Fruit fly (Drosophila melanogaster) whole organism, embryonic: ENCODE data around the gene CG12024.
A peak's percentile ranks its signal among the peaks of the same experiment; 100 is the strongest.

Experiments used
- ATbp ChIP-seq: fragments of 200-800 bp; sonication (Bioruptor generic); optimal IDR thresholded peaks from 2 replicates; lab custom pipeline; 2017; ENCODE audit warnings: missing biosample characterization, mild to moderate bottlenecking, missing genetic modification characterization, missing genetic modification reagents
- Antp ChIP-seq: fragments of 200-800 bp; sonication (Bioruptor generic); optimal IDR thresholded peaks from 3 replicates; lab custom pipeline; 2016; ENCODE audit warnings: missing biosample characterization, missing genetic modification characterization
- Atf6 ChIP-seq: fragments of 200-800 bp; sonication (Bioruptor generic); IDR thresholded peaks from 2 replicates; pipeline ENCODE4 v1.3.6; 2022; ENCODE audit warnings: missing biosample characterization, missing genetic modification characterization
- CG11085 ChIP-seq: fragments of 200-800 bp; sonication (Bioruptor generic); IDR thresholded peaks from 2 replicates; pipeline ENCODE4 v1.3.6; 2022; ENCODE audit warnings: missing biosample characterization, missing genetic modification characterization
- CG11723 ChIP-seq: fragments of 200-800 bp; sonication (Bioruptor generic); optimal IDR thresholded peaks from 2 replicates; lab custom pipeline; 2017; ENCODE audit warnings: missing biosample characterization, mild to moderate bottlenecking, missing genetic modification characterization
- CG1647 ChIP-seq: fragments of 200-800 bp; sonication (Bioruptor generic); optimal IDR thresholded peaks from 3 replicates; lab custom pipeline; 2016; ENCODE audit warnings: missing biosample characterization, missing genetic modification characterization
- CG18599 ChIP-seq: fragments of 200-800 bp; sonication (Bioruptor generic); optimal IDR thresholded peaks from 3 replicates; lab custom pipeline; 2017; ENCODE audit warnings: missing biosample characterization, missing genetic modification characterization, mild to moderate bottlenecking, moderate library complexity, missing genetic modification reagents
- CG2199 ChIP-seq: fragments of 200-800 bp; sonication (Bioruptor generic); IDR thresholded peaks from 3 replicates; pipeline ENCODE4 v1.3.6; 2022; ENCODE audit warnings: missing biosample characterization, missing genetic modification characterization
- CG34224 ChIP-seq: fragments of 200-800 bp; sonication (Bioruptor generic); IDR thresholded peaks from 3 replicates; pipeline ENCODE4 v1.3.6; 2022; ENCODE audit warnings: missing biosample characterization, missing genetic modification characterization; ENCODE audit not compliant: partially characterized antibody
- CG4360 ChIP-seq: fragments of 200-800 bp; sonication (Bioruptor generic); IDR thresholded peaks from 2 replicates; pipeline ENCODE4 v1.3.6; 2022; ENCODE audit warnings: missing biosample characterization, missing genetic modification characterization
- CG4854 ChIP-seq: fragments of 200-800 bp; sonication (Bioruptor generic); optimal IDR thresholded peaks from 2 replicates; lab custom pipeline; 2016; ENCODE audit warnings: missing biosample characterization, missing genetic modification characterization, inconsistent platforms
- CG6254 ChIP-seq: fragments of 200-800 bp; sonication (Bioruptor generic); optimal IDR thresholded peaks from 3 replicates; lab custom pipeline; 2017; ENCODE audit warnings: mild to moderate bottlenecking, missing biosample characterization, missing genetic modification reagents, missing genetic modification characterization
- CG6765 ChIP-seq: fragments of 200-800 bp; sonication (Bioruptor generic); optimal IDR thresholded peaks from 3 replicates; lab custom pipeline; 2017; ENCODE audit warnings: missing biosample characterization, mild to moderate bottlenecking, missing genetic modification characterization
- CG7271 ChIP-seq: fragments of 200-800 bp; sonication (Bioruptor generic); optimal IDR thresholded peaks from 2 replicates; lab custom pipeline; 2018; ENCODE audit warnings: missing biosample characterization, mild to moderate bottlenecking, missing genetic modification characterization, moderate library complexity
- CG8281 ChIP-seq: fragments of 200-800 bp; sonication (Bioruptor generic); optimal IDR thresholded peaks from 2 replicates; lab custom pipeline; 2018; ENCODE audit warnings: missing biosample characterization, mild to moderate bottlenecking, missing genetic modification characterization, moderate library complexity
- CG8765 ChIP-seq: fragments of 200-800 bp; sonication (Bioruptor generic); IDR thresholded peaks from 2 replicates; pipeline ENCODE4 v1.3.6; 2022; ENCODE audit warnings: missing biosample characterization, missing genetic modification characterization
- CG9876 ChIP-seq: fragments of 200-800 bp; sonication (Bioruptor generic); optimal IDR thresholded peaks from 2 replicates; lab custom pipeline; 2016; ENCODE audit warnings: missing biosample characterization, missing genetic modification characterization
- Deaf1 ChIP-seq: fragments of 200-800 bp; optimal IDR thresholded peaks from 3 replicates; lab custom pipeline; 2019; ENCODE audit warnings: missing biosample characterization, mild to moderate bottlenecking, missing genetic modification characterization, moderate library complexity
- Dref ChIP-seq: fragments of 200-800 bp; sonication (Bioruptor generic); IDR thresholded peaks from 2 replicates; pipeline ENCODE4 v1.3.6; 2022; ENCODE audit warnings: missing biosample characterization, missing genetic modification characterization
- E2f1 ChIP-seq: fragments of 200-800 bp; sonication (Bioruptor generic); IDR thresholded peaks from 2 replicates; pipeline ENCODE4 v1.3.6; 2022; ENCODE audit warnings: missing biosample characterization, missing genetic modification characterization
- Fer1 ChIP-seq: fragments of 200-800 bp; sonication (Bioruptor generic); optimal IDR thresholded peaks from 2 replicates; lab custom pipeline; 2017; ENCODE audit warnings: missing biosample characterization, mild to moderate bottlenecking, missing genetic modification characterization
- HLH3B ChIP-seq: fragments of 200-800 bp; sonication (Bioruptor generic); IDR thresholded peaks from 2 replicates; pipeline ENCODE4 v1.3.6; 2022; ENCODE audit warnings: missing biosample characterization, missing genetic modification characterization
- Kr ChIP-seq: fragments of 200-800 bp; sonication (Bioruptor generic); optimal IDR thresholded peaks from 2 replicates; lab custom pipeline; 2017; ENCODE audit warnings: missing biosample characterization, mild to moderate bottlenecking, missing genetic modification characterization
- Lim3 ChIP-seq: fragments of 200-800 bp; sonication (Bioruptor generic); IDR thresholded peaks from 2 replicates; pipeline ENCODE4 v1.3.6; 2022; ENCODE audit warnings: missing biosample characterization, missing genetic modification characterization
- Lpt ChIP-seq: fragments of >200 bp; optimal IDR thresholded peaks from 2 replicates; lab custom pipeline; 2018; ENCODE audit warnings: missing biosample characterization, missing genetic modification characterization
- MBD-R2 ChIP-seq: fragments of 200-800 bp; sonication (Bioruptor generic); IDR thresholded peaks from 2 replicates; pipeline ENCODE4 v1.3.6; 2022; ENCODE audit warnings: missing biosample characterization, missing genetic modification characterization
- Oaz ChIP-seq: fragments of 200-800 bp; sonication (Bioruptor generic); IDR thresholded peaks from 2 replicates; pipeline ENCODE4 v1.3.6; 2022; ENCODE audit warnings: missing biosample characterization, missing genetic modification characterization
- Sox100B ChIP-seq: fragments of 200-800 bp; sonication (Bioruptor generic); optimal IDR thresholded peaks from 3 replicates; lab custom pipeline; 2018; ENCODE audit warnings: missing biosample characterization, mild to moderate bottlenecking, missing genetic modification characterization
- Ssrp ChIP-seq: fragments of 200-800 bp; sonication (Bioruptor generic); optimal IDR thresholded peaks from 2 replicates; lab custom pipeline; 2018; ENCODE audit warnings: missing biosample characterization, mild to moderate bottlenecking, missing genetic modification characterization, moderate library complexity
- Stat92E ChIP-seq, 3 experiments: fragments of >200 bp in 2 of 3; fragments of 200-800 bp in 1 of 3; sonication (Bioruptor generic) in 1 of 3; optimal IDR thresholded peaks; 2 replicates each; lab custom pipeline; 2017 to 2019; ENCODE audit warnings: missing biosample characterization in 3 of 3, missing genetic modification characterization in 3 of 3, mild to moderate bottlenecking in 1 of 3, moderate library complexity in 1 of 3
- Vsx1 ChIP-seq: fragments of 200-800 bp; sonication (Bioruptor generic); optimal IDR thresholded peaks from 2 replicates; lab custom pipeline; 2017; ENCODE audit warnings: missing biosample characterization, mild to moderate bottlenecking, missing genetic modification characterization, missing genetic modification reagents
- ara ChIP-seq: fragments of 200-800 bp; sonication (Bioruptor generic); IDR thresholded peaks from 2 replicates; pipeline ENCODE4 v1.3.6; 2022; ENCODE audit warnings: missing biosample characterization, missing genetic modification characterization
- ase ChIP-seq: fragments of 200-800 bp; sonication (Bioruptor generic); IDR thresholded peaks from 3 replicates; pipeline ENCODE4 v1.3.6; 2022; ENCODE audit warnings: missing biosample characterization, missing genetic modification characterization
- bab2 ChIP-seq: fragments of 200-800 bp; sonication (Bioruptor generic); optimal IDR thresholded peaks from 2 replicates; lab custom pipeline; 2016; ENCODE audit warnings: missing biosample characterization, missing genetic modification characterization
- cg ChIP-seq: fragments of 200-800 bp; sonication (Bioruptor generic); optimal IDR thresholded peaks from 3 replicates; lab custom pipeline; 2019; ENCODE audit warnings: missing biosample characterization, mild to moderate bottlenecking, missing genetic modification characterization, moderate library complexity
- crp ChIP-seq, 2 experiments: fragments of 200-800 bp; sonication (Bioruptor generic); optimal IDR thresholded peaks; 2 replicates in 1 of 2; 3 replicates in 1 of 2; lab custom pipeline; 2017; ENCODE audit warnings: missing biosample characterization in 2 of 2, missing genetic modification characterization in 2 of 2, mild to moderate bottlenecking in 1 of 2, moderate library complexity in 1 of 2
- ems ChIP-seq: fragments of 200-800 bp; sonication (Bioruptor generic); optimal IDR thresholded peaks from 3 replicates; lab custom pipeline; 2016; ENCODE audit warnings: missing biosample characterization, missing genetic modification characterization
- hb ChIP-seq: fragments of 200-800 bp; sonication (Bioruptor generic); IDR thresholded peaks from 3 replicates; pipeline ENCODE4 v1.3.6; 2022; ENCODE audit warnings: missing biosample characterization, missing genetic modification characterization; ENCODE audit not compliant: partially characterized antibody
- her ChIP-seq: fragments of 200-800 bp; sonication (Bioruptor generic); optimal IDR thresholded peaks from 2 replicates; lab custom pipeline; 2016; ENCODE audit warnings: missing biosample characterization, missing genetic modification characterization
- kni ChIP-seq: fragments of 200-800 bp; sonication (Bioruptor generic); optimal IDR thresholded peaks from 3 replicates; lab custom pipeline; 2017; ENCODE audit warnings: mild to moderate bottlenecking, missing biosample characterization, missing genetic modification reagents, missing genetic modification characterization
- lov ChIP-seq, 2 experiments: fragments of 200-800 bp in 1 of 2; fragments of >200 bp in 1 of 2; sonication (Bioruptor generic) in 1 of 2; IDR thresholded peaks in 1 of 2; optimal IDR thresholded peaks in 1 of 2; 2 replicates in 1 of 2; 3 replicates in 1 of 2; pipeline versions ENCODE4 v1.3.6 to Lab custom; 2017 to 2022; ENCODE audit warnings: missing biosample characterization in 1 of 2, missing genetic modification characterization in 1 of 2
- mirr ChIP-seq: fragments of 200-800 bp; sonication (Bioruptor generic); optimal IDR thresholded peaks from 3 replicates; lab custom pipeline; 2018; ENCODE audit warnings: missing biosample characterization, mild to moderate bottlenecking, missing genetic modification characterization
- mld ChIP-seq: fragments of 200-800 bp; sonication (Bioruptor generic); IDR thresholded peaks from 3 replicates; pipeline ENCODE4 v1.3.6; 2022; ENCODE audit warnings: missing biosample characterization, missing genetic modification characterization; ENCODE audit not compliant: partially characterized antibody
- nmo ChIP-seq: fragments of 200-800 bp; sonication (Bioruptor generic); optimal IDR thresholded peaks from 2 replicates; lab custom pipeline; 2018; ENCODE audit warnings: missing biosample characterization, mild to moderate bottlenecking, missing genetic modification characterization, moderate library complexity
- otp ChIP-seq: fragments of 200-800 bp; sonication (Bioruptor generic); IDR thresholded peaks from 3 replicates; pipeline ENCODE4, ENCODE4 v1.3.6; 2022; ENCODE audit warnings: missing biosample characterization, missing genetic modification characterization
- row ChIP-seq: fragments of 200-800 bp; sonication (Bioruptor generic); IDR thresholded peaks from 3 replicates; pipeline ENCODE4 v1.3.6; 2022; ENCODE audit warnings: missing biosample characterization, missing genetic modification characterization
- sim ChIP-seq: fragments of 200-800 bp; sonication (Bioruptor generic); IDR thresholded peaks from 2 replicates; pipeline ENCODE4 v1.3.6; 2022; ENCODE audit warnings: missing biosample characterization, missing genetic modification characterization
- sna ChIP-seq: fragments of 200-800 bp; sonication (Bioruptor generic); IDR thresholded peaks from 2 replicates; pipeline ENCODE4 v1.3.6; 2022; ENCODE audit warnings: missing biosample characterization, missing genetic modification characterization; ENCODE audit not compliant: partially characterized antibody
- tx ChIP-seq: fragments of 200-800 bp; sonication (Bioruptor generic); optimal IDR thresholded peaks from 2 replicates; lab custom pipeline; 2016; ENCODE audit warnings: missing biosample characterization, missing genetic modification characterization
- vnd ChIP-seq: fragments of 200-800 bp; sonication (Bioruptor generic); IDR thresholded peaks from 3 replicates; pipeline ENCODE4 v1.3.6; 2022; ENCODE audit warnings: missing biosample characterization, missing genetic modification characterization; ENCODE audit not compliant: partially characterized antibody

CG12024 gene

DNA sequence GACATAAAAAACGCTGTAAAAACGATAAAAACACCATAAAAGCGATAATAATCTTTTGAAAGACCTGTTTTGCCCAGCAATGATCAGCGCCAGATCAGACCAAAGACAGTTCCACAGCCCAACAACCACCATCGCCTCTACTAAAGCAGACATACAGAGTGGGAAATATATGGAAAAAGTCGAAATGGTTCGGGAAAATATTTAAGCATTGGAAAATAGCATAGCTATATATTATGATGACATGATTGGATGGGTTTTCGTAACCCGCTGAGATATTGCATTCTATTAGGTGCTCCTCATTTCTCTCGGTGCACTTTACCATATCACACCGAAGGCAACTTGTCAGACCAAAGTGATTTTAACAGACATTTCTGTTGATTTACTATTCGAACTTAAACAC, 48.3 kb upstream of the CG12024 start (continued):
- no peak for TF ChIP-seq Lpt
- peak; percentile 95; the same call in 2 of the 3 replicates for TF ChIP-seq CG2199
- TF ChIP-seq ATbp, result peak; percentile 83
- peak; percentile 86; the same call in 2 of the 3 replicates for TF ChIP-seq ase (GFP tag; lab: Robert Waterston, UW)
- TF ChIP-seq cg, result no peak
- no peak for TF ChIP-seq Sox100B
- TF ChIP-seq CG4854 (GFP tag; lab: Kevin White, UChicago), result peak; percentile 81
- peak; percentile 79 for TF ChIP-seq sim (GFP tag; lab: Robert Waterston, UW)
- TF ChIP-seq mirr, result peak; percentile 74
- TF ChIP-seq CG8765 (GFP tag; lab: Robert Waterston, UW), result peak; percentile 30; the same call in 1 of the 2 replicates
- TF ChIP-seq Atf6 (GFP tag; lab: Robert Waterston, UW), result peak; percentile 95
- TF ChIP-seq CG6254 (GFP tag; lab: Kevin White, UChicago), result peak; percentile 54
- TF ChIP-seq Kr (GFP tag; lab: Kevin White, UChicago), result no peak
- peak; percentile 78 for TF ChIP-seq Ssrp (tag; lab: Kevin White, UChicago)
- no peak for TF ChIP-seq mld (GFP tag; lab: Robert Waterston, UW)
- TF ChIP-seq Dref, result no peak
- TF ChIP-seq Deaf1 (tag; lab: Kevin White, UChicago), result peak; percentile 65
- peak; percentile 92 for TF ChIP-seq otp (GFP tag; lab: Robert Waterston, UW)
- TF ChIP-seq CG11723, result no peak
- TF ChIP-seq CG4360 (GFP tag; lab: Robert Waterston, UW), result peak; percentile 66
- TF ChIP-seq CG6765, result peak; percentile 72
- TF ChIP-seq Fer1 (GFP tag; lab: Kevin White, UChicago), result peak; percentile 88
- peak; percentile 93 for TF ChIP-seq HLH3B (GFP tag; lab: Robert Waterston, UW)
- peak; percentile 89 for TF ChIP-seq CG1647 (GFP tag; lab: Kevin White, UChicago)
- TF ChIP-seq CG8281 (tag; lab: Kevin White, UChicago), result peak; percentile 64
- no peak for TF ChIP-seq hb (GFP tag; lab: Robert Waterston, UW)
- peak; percentile 53 for TF ChIP-seq Lim3 (GFP tag; lab: Robert Waterston, UW)
- peak; percentile 77 for TF ChIP-seq CG9876
- TF ChIP-seq lov (optimal IDR thresholded peaks at IDR 0.05; lab: Kevin White, UChicago), result no peak
- peak; percentile 91 for TF ChIP-seq lov (GFP tag; IDR thresholded peaks at IDR 0.05; lab: Robert Waterston, UW)
- TF ChIP-seq tx, result peak; percentile 89
- TF ChIP-seq CG34224 (GFP tag; lab: Robert Waterston, UW), result no peak
- TF ChIP-seq crp (GFP tag; optimal IDR thresholded peaks at IDR 0.05; lab: Kevin White, UChicago), result peak in 1 of 2 experiments; percentile 37
- TF ChIP-seq nmo (GFP tag; lab: Kevin White, UChicago), result peak; percentile 86
- TF ChIP-seq Oaz (GFP tag; lab: Robert Waterston, UW), result peak; percentile 88
- TF ChIP-seq CG7271 (tag; lab: Kevin White, UChicago), result no peak
- peak; percentile 86 for TF ChIP-seq CG11085 (GFP tag; lab: Robert Waterston, UW)
- peak; percentile 92 for TF ChIP-seq row
- TF ChIP-seq Vsx1 (GFP tag; lab: Kevin White, UChicago), result no peak
- no peak for TF ChIP-seq sna
- no peak for TF ChIP-seq Stat92E (GFP tag; optimal IDR thresholded peaks at IDR 0.05; lab: Kevin White, UChicago)
- TF ChIP-seq bab2 (GFP tag; lab: Kevin White, UChicago), result peak; percentile 90
- TF ChIP-seq her (GFP tag; lab: Kevin White, UChicago), result peak; percentile 93
- no peak for TF ChIP-seq kni (GFP tag; lab: Kevin White, UChicago)
- no peak for TF ChIP-seq vnd (GFP tag; lab: Robert Waterston, UW)
- TF ChIP-seq ara (GFP tag; lab: Robert Waterston, UW), result peak; percentile 88
- TF ChIP-seq MBD-R2 (GFP tag; lab: Robert Waterston, UW), result peak; percentile 78; the same call in 1 of the 2 replicates
- TF ChIP-seq E2f1 (GFP tag; lab: Robert Waterston, UW), result peak; percentile 91
- peak; percentile 87 for TF ChIP-seq ems (GFP tag; lab: Kevin White, UChicago)
- no peak for TF ChIP-seq CG18599 (GFP tag; lab: Kevin White, UChicago)
- peak; percentile 93 for TF ChIP-seq Antp (GFP tag; lab: Kevin White, UChicago)
